Fruit fly (Drosophila melanogaster): ENCODE data around the gene Galk.

dm6 chr3L:9025178-9025577 lies 39.3 kb upstream of the Galk start:
- no peak for TF ChIP-seq Atf-2 (GFP tag; optimal IDR thresholded peaks at IDR 0.05)
- no peak for TF ChIP-seq Gug (GFP tag; IDR thresholded peaks at IDR 0.05)
- no peak for TF ChIP-seq CG3163 (GFP tag; optimal IDR thresholded peaks at IDR 0.05)
- TF ChIP-seq vvl (GFP tag; IDR thresholded peaks at IDR 0.05): no peak
- no peak for TF ChIP-seq CG6689 (GFP tag; IDR thresholded peaks at IDR 0.05)
- TF ChIP-seq sd (tag; optimal IDR thresholded peaks at IDR 0.05): no peak
- TF ChIP-seq CG14014 (GFP tag; IDR thresholded peaks at IDR 0.05): no peak
- TF ChIP-seq CG31224 (GFP tag; IDR thresholded peaks at IDR 0.05): no peak
